Fruit fly (Drosophila melanogaster): ENCODE data around the gene CG11695.

dm6 chrX:11619617-11620016 is 42.9 kb downstream of the CG11695 start:
- no peak for TF ChIP-seq rgr (GFP tag; optimal IDR thresholded peaks at IDR 0.05)
- TF ChIP-seq pan (optimal IDR thresholded peaks at IDR 0.05) = no peak
- no peak for TF ChIP-seq foxo (GFP tag; optimal IDR thresholded peaks at IDR 0.05)
- TF ChIP-seq jim (GFP tag; optimal IDR thresholded peaks at IDR 0.05) = no peak
- no peak for TF ChIP-seq psq (GFP tag; optimal IDR thresholded peaks at IDR 0.05)
- TF ChIP-seq CrebA (GFP tag; optimal IDR thresholded peaks at IDR 0.05; ENCODE audit: borderline replicate concordance) = no peak
- no peak for TF ChIP-seq usp (GFP tag; optimal IDR thresholded peaks at IDR 0.05)
- no peak for TF ChIP-seq HLH106 (tag; optimal IDR thresholded peaks at IDR 0.05)
- no peak for TF ChIP-seq dmrt93B (GFP tag; optimal IDR thresholded peaks at IDR 0.05)
- no peak for TF ChIP-seq lola (GFP tag; optimal IDR thresholded peaks at IDR 0.05)
- no peak for TF ChIP-seq brk (GFP tag; optimal IDR thresholded peaks at IDR 0.05)
- no peak for TF ChIP-seq Jra (GFP tag; optimal IDR thresholded peaks at IDR 0.05)
- TF ChIP-seq Myc (optimal IDR thresholded peaks at IDR 0.05) = no peak

All from whole organism, wandering third instar larva.